Fruit fly (Drosophila melanogaster): ENCODE data around the gene CG13712.

DNA sequence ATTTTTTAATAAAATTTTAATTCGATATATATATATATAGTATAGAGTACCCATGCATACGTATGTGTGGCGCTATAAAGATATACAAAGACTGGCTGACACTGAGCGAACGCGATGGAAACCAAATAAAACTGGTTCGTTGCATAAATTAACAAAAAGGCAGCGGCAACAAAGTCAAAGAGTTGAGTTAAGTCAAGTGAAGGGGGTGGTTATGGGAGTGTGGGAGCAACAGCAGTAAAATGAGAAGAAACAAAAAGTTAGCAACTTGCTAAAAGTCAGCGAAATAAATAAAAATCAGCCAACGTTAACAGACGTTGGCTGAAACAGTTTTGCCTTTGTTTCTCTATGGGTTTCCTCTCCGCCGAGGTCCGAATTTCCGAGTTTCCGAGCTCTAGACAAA is 11.2 kb downstream of the CG13712 start:
- TF ChIP-seq D1 (tag; optimal IDR thresholded peaks at IDR 0.05) (no peak), CG15710 (tag; optimal IDR thresholded peaks at IDR 0.05) (no peak), CG4496 (GFP tag; IDR thresholded peaks at IDR 0.05) (no peak), Snoo (tag; optimal IDR thresholded peaks at IDR 0.05) (no peak), CG17806 (tag; optimal IDR thresholded peaks at IDR 0.05) (no peak), CG9948 (tag; optimal IDR thresholded peaks at IDR 0.05) (no peak), fd96Ca (GFP tag; IDR thresholded peaks at IDR 0.05) (no peak)
